In the genomic region with DNA sequence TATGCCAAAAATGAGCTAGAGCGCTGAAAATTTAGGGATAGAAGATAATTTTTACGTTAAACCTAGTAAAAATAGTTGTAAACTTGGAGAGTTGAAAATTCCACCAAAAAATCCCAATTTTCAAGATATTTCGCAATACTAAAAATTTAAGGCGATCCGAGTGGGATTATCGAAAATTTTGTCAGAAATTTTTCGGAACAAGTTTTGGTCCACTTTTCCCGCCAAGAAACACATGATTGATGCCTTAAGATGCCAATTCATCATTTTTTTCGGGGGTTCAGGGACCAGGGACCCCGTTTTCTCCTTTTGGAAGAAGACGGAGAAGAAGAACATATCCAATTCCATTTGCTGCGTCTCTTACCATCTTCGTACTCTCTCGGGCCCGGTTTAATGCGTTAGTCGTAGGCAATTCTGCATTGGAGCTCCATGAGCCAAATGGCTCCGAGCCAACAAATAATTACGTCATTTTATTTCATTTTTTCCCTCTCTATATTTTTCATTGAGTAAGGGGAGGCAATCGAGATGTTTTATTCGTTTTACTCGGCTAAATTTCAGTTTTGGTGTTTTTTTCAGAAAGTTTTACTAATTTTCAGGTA, we compare ENCODE assay signal across 2 worm cellular contexts.
TF ChIP-seq lines count a peak whose summit lies in the region.

No protein-coding gene starts in this region.

TF ChIP-seq in whole organism, L2 larva, 48 proteins besides CTCF, POLR2A, EP300 and RAD21 (continued from another document):
- no peak for TF ChIP-seq unc-62 (GFP tag; optimal IDR thresholded peaks at IDR 0.05; lab: Kevin White, UChicago)
- TF ChIP-seq blmp-1 (tag; optimal IDR thresholded peaks at IDR 0.05; lab: Kevin White, UChicago; ENCODE audit: insufficient read depth) = no peak
- TF ChIP-seq ztf-1 (GFP tag; conservative IDR thresholded peaks at IDR 0.05; lab: Robert Waterston, UW) = no peak
- peak; percentile 28 for TF ChIP-seq F13H6.1 (tag; optimal IDR thresholded peaks at IDR 0.05; lab: Kevin White, UChicago)
- TF ChIP-seq skn-1 (tag; optimal IDR thresholded peaks at IDR 0.05; lab: Kevin White, UChicago) = no peak
- no peak for TF ChIP-seq elt-3 (tag; optimal IDR thresholded peaks at IDR 0.05; lab: Kevin White, UChicago)
- TF ChIP-seq nhr-10 (tag; optimal IDR thresholded peaks at IDR 0.05; lab: Kevin White, UChicago) = no peak
- TF ChIP-seq ama-1 (optimal IDR thresholded peaks at IDR 0.05; lab: Kevin White, UChicago) = no peak
- TF ChIP-seq sem-4 (tag; optimal IDR thresholded peaks at IDR 0.05; lab: Kevin White, UChicago) = peak; percentile 4
- no peak for TF ChIP-seq gmeb-1 (tag; optimal IDR thresholded peaks at IDR 0.05; lab: Kevin White, UChicago)
- no peak for TF ChIP-seq zag-1 (tag; optimal IDR thresholded peaks at IDR 0.05; lab: Kevin White, UChicago)
- TF ChIP-seq fos-1 (tag; optimal IDR thresholded peaks at IDR 0.05; lab: Kevin White, UChicago) = no peak
- TF ChIP-seq C34F6.9 (tag; optimal IDR thresholded peaks at IDR 0.05; lab: Kevin White, UChicago) = no peak
- TF ChIP-seq ceh-16 (tag; optimal IDR thresholded peaks at IDR 0.05; lab: Kevin White, UChicago) = no peak
- TF ChIP-seq mbf-1 (tag; optimal IDR thresholded peaks at IDR 0.05; lab: Kevin White, UChicago) = no peak
- no peak for TF ChIP-seq R02D3.7 (tag; optimal IDR thresholded peaks at IDR 0.05; lab: Kevin White, UChicago)
- TF ChIP-seq unc-39 (tag; optimal IDR thresholded peaks at IDR 0.05; lab: Kevin White, UChicago) = no peak
- TF ChIP-seq alr-1 (tag; optimal IDR thresholded peaks at IDR 0.05; lab: Kevin White, UChicago) = no peak
- TF ChIP-seq nhr-237 (tag; optimal IDR thresholded peaks at IDR 0.05; lab: Kevin White, UChicago) = no peak
- TF ChIP-seq lin-11 (tag; optimal IDR thresholded peaks at IDR 0.05; lab: Kevin White, UChicago) = no peak
- TF ChIP-seq lin-13 (GFP tag; optimal IDR thresholded peaks at IDR 0.05; lab: Kevin White, UChicago) = no peak
- TF ChIP-seq nhr-11 (tag; optimal IDR thresholded peaks at IDR 0.05; lab: Kevin White, UChicago) = no peak
- TF ChIP-seq ZK546.5 (tag; optimal IDR thresholded peaks at IDR 0.05; lab: Kevin White, UChicago) = no peak
- TF ChIP-seq nhr-77 (tag; optimal IDR thresholded peaks at IDR 0.05; lab: Kevin White, UChicago) = no peak
- TF ChIP-seq nhr-25 (tag; optimal IDR thresholded peaks at IDR 0.05; lab: Kevin White, UChicago) = no peak
- no peak for TF ChIP-seq peb-1 (tag; optimal IDR thresholded peaks at IDR 0.05; lab: Kevin White, UChicago)
- TF ChIP-seq nhr-6 (tag; optimal IDR thresholded peaks at IDR 0.05; lab: Kevin White, UChicago) = no peak
- TF ChIP-seq snpc-4 (tag; optimal IDR thresholded peaks at IDR 0.05; lab: Kevin White, UChicago) = no peak

TF ChIP-seq in whole organism, L4 larva, 104 proteins besides CTCF, POLR2A, EP300 and RAD21 (continued from another document):
- TF ChIP-seq daf-19 (GFP tag; conservative IDR thresholded peaks at IDR 0.05; lab: Robert Waterston, UW) (no peak), Y5F2A.4 (GFP tag; optimal IDR thresholded peaks at IDR 0.05; lab: Kevin White, UChicago) (no peak), mdl-1 (tag; optimal IDR thresholded peaks at IDR 0.05; lab: Kevin White, UChicago) (no peak), dmd-8 (GFP tag; IDR thresholded peaks at IDR 0.05; lab: Robert Waterston, UW) (no peak), lin-1 (GFP tag; IDR thresholded peaks at IDR 0.05; lab: Robert Waterston, UW) (no peak), lim-7 (GFP tag; IDR thresholded peaks at IDR 0.05; lab: Robert Waterston, UW) (no peak), tra-1 (GFP tag; IDR thresholded peaks at IDR 0.05; lab: Robert Waterston, UW) (no peak), egl-43 (GFP tag; IDR thresholded peaks at IDR 0.05; lab: Robert Waterston, UW) (no peak), ZK337.2 (GFP tag; IDR thresholded peaks at IDR 0.05; lab: Robert Waterston, UW) (no peak), zip-2 (tag; optimal IDR thresholded peaks at IDR 0.05; lab: Kevin White, UChicago) (no peak), nhr-237 (tag; optimal IDR thresholded peaks at IDR 0.05; lab: Kevin White, UChicago) (no peak), nhr-28 (tag; optimal IDR thresholded peaks at IDR 0.05; lab: Kevin White, UChicago) (no peak), vab-7 (GFP tag; IDR thresholded peaks at IDR 0.05; lab: Robert Waterston, UW) (peak; percentile 34; the same call in 1 of the 2 replicates), ceh-20 (GFP tag; IDR thresholded peaks at IDR 0.05; lab: Robert Waterston, UW) (peak; percentile 75), snpc-4 (tag; optimal IDR thresholded peaks at IDR 0.05; lab: Kevin White, UChicago) (no peak), set-16 (GFP tag; IDR thresholded peaks at IDR 0.05; lab: Robert Waterston, UW) (no peak), gei-8 (GFP tag; optimal IDR thresholded peaks at IDR 0.05; lab: Kevin White, UChicago) (no peak), aha-1 (tag; lab: Kevin White, UChicago) (peak; percentile 12), nhr-102 (tag; optimal IDR thresholded peaks at IDR 0.05; lab: Kevin White, UChicago) (no peak), lin-15B (tag; optimal IDR thresholded peaks at IDR 0.05; lab: Kevin White, UChicago) (no peak), lsy-2 (tag; optimal IDR thresholded peaks at IDR 0.05; lab: Kevin White, UChicago) (peak in 1 of 2 experiments; percentile 38), zfp-2 (tag; optimal IDR thresholded peaks at IDR 0.05; lab: Kevin White, UChicago) (peak; percentile 21), pha-4 (GFP tag; IDR thresholded peaks at IDR 0.05; lab: Robert Waterston, UW) (no peak), pha-4 (tag; optimal IDR thresholded peaks at IDR 0.05; lab: Kevin White, UChicago) (no peak), F10B5.3 (tag; optimal IDR thresholded peaks at IDR 0.05; lab: Kevin White, UChicago) (no peak), hmg-1.1 (GFP tag; IDR thresholded peaks at IDR 0.05; lab: Robert Waterston, UW) (no peak), daf-12 (tag; optimal IDR thresholded peaks at IDR 0.05; lab: Kevin White, UChicago) (no peak), F49E8.2 (tag; optimal IDR thresholded peaks at IDR 0.05; lab: Kevin White, UChicago; ENCODE audit: borderline replicate concordance) (no peak), rbr-2 (tag; optimal IDR thresholded peaks at IDR 0.05; lab: Kevin White, UChicago) (no peak), ceh-44 (GFP tag; IDR thresholded peaks at IDR 0.05; lab: Robert Waterston, UW) (no peak)
